Worm (Caenorhabditis elegans) whole organism, late embryonic: ENCODE data around the gene fbxl-1.

Experiments
- Y22D7AL.16 ChIP-seq: sonication (generic microtip); optimal IDR thresholded peaks from 2 replicates; lab custom pipeline; 2016; ENCODE audit warnings: missing genetic modification characterization, missing compliant biosample characterization
- ceh-18 ChIP-seq: sonication (generic microtip); optimal IDR thresholded peaks from 2 replicates; lab custom pipeline; 2016; ENCODE audit warnings: missing genetic modification characterization, missing compliant biosample characterization
- ceh-48 ChIP-seq: sonication (generic microtip); optimal IDR thresholded peaks from 2 replicates; lab custom pipeline; 2016; ENCODE audit warnings: missing genetic modification characterization, inconsistent platforms, missing compliant biosample characterization
- ceh-9 ChIP-seq: sonication (generic microtip); optimal IDR thresholded peaks from 2 replicates; lab custom pipeline; 2016; ENCODE audit warnings: mild to moderate bottlenecking, missing genetic modification characterization, inconsistent platforms, missing compliant biosample characterization
- che-1 ChIP-seq: sonication (generic microtip); optimal IDR thresholded peaks from 2 replicates; lab custom pipeline; 2016; ENCODE audit warnings: mild to moderate bottlenecking, missing genetic modification characterization, missing compliant biosample characterization
- hlh-15 ChIP-seq: sonication (generic microtip); optimal IDR thresholded peaks from 2 replicates; lab custom pipeline; 2016; ENCODE audit warnings: missing genetic modification characterization, missing compliant biosample characterization
- hlh-30 ChIP-seq: sonication (generic microtip); optimal IDR thresholded peaks from 2 replicates; lab custom pipeline; 2017; ENCODE audit warnings: antibody characterized with exemption, missing genetic modification characterization, missing compliant biosample characterization; ENCODE audit not compliant: insufficient read depth
- nfya-1 ChIP-seq: sonication (generic microtip); optimal IDR thresholded peaks from 2 replicates; lab custom pipeline; 2017; ENCODE audit warnings: missing genetic modification characterization, mild to moderate bottlenecking, missing compliant biosample characterization, antibody characterized with exemption, moderate library complexity
- pha-2 ChIP-seq: sonication (generic microtip); optimal IDR thresholded peaks from 2 replicates; lab custom pipeline; 2017; ENCODE audit warnings: mild to moderate bottlenecking, missing genetic modification characterization, missing compliant biosample characterization
- pqm-1 ChIP-seq: sonication (generic microtip); optimal IDR thresholded peaks from 2 replicates; lab custom pipeline; 2016; ENCODE audit warnings: missing genetic modification characterization, missing compliant biosample characterization
- sox-4 ChIP-seq: sonication (generic microtip); optimal IDR thresholded peaks from 2 replicates; lab custom pipeline; 2017; ENCODE audit warnings: mild to moderate bottlenecking, missing genetic modification characterization, inconsistent platforms, missing compliant biosample characterization
- ztf-16 ChIP-seq: sonication (generic microtip); optimal IDR thresholded peaks from 2 replicates; lab custom pipeline; 2017; ENCODE audit warnings: missing genetic modification characterization, missing compliant biosample characterization

ce11 chrIII:8229480-8229879 lies 1.9 kb downstream of the fbxl-1 start:
- TF ChIP-seq hlh-30 (tag; lab: Kevin White, UChicago) = no peak
- TF ChIP-seq nfya-1 (tag; lab: Kevin White, UChicago) = no peak
- TF ChIP-seq ceh-18 (tag; lab: Kevin White, UChicago) = no peak
- no peak for TF ChIP-seq ceh-9
- no peak for TF ChIP-seq hlh-15
- no peak for TF ChIP-seq pha-2
- TF ChIP-seq Y22D7AL.16 (tag; lab: Kevin White, UChicago) = no peak
- TF ChIP-seq pqm-1 (tag; lab: Kevin White, UChicago) = no peak
- TF ChIP-seq che-1 = no peak
- TF ChIP-seq ceh-48 (tag; lab: Kevin White, UChicago) = no peak
- TF ChIP-seq ztf-16 (tag; lab: Kevin White, UChicago) = no peak
- no peak for TF ChIP-seq sox-4 (tag; lab: Kevin White, UChicago)
